Fruit fly (Drosophila melanogaster) whole organism, prepupa: Measurements from ENCODE around the gene CG32267.

Experiments used
- Blimp-1 ChIP-seq: fragments of 200-800 bp; sonication (Bioruptor generic); optimal IDR thresholded peaks from 3 replicates; lab custom pipeline; 2017; ENCODE audit warnings: missing biosample characterization, missing genetic modification characterization, mild to moderate bottlenecking, moderate library complexity, missing genetic modification reagents
- CG10631 ChIP-seq: fragments of 200-800 bp; sonication (Bioruptor generic); optimal IDR thresholded peaks from 2 replicates; lab custom pipeline; 2016; ENCODE audit warnings: missing biosample characterization, missing genetic modification characterization
- CG11902 ChIP-seq: fragments of 200-800 bp; sonication (Bioruptor generic); optimal IDR thresholded peaks from 3 replicates; lab custom pipeline; 2016; ENCODE audit warnings: missing biosample characterization, missing genetic modification characterization
- CG3032 ChIP-seq: fragments of 200-800 bp; optimal IDR thresholded peaks from 2 replicates; lab custom pipeline; 2019; ENCODE audit warnings: missing biosample characterization, mild to moderate bottlenecking, missing genetic modification characterization, moderate library complexity
- CG31627 ChIP-seq: fragments of 200-800 bp; sonication (Bioruptor generic); optimal IDR thresholded peaks from 3 replicates; lab custom pipeline; 2016; ENCODE audit warnings: missing biosample characterization, missing genetic modification characterization
- CG32006 ChIP-seq: fragments of 200-800 bp; sonication (Bioruptor generic); optimal IDR thresholded peaks from 3 replicates; lab custom pipeline; 2017; ENCODE audit warnings: missing biosample characterization, mild to moderate bottlenecking, missing genetic modification characterization
- CG3919 ChIP-seq: fragments of 200-800 bp; sonication (Bioruptor generic); optimal IDR thresholded peaks from 3 replicates; lab custom pipeline; 2016; ENCODE audit warnings: missing biosample characterization, missing genetic modification characterization
- CG6163 ChIP-seq: fragments of 200-800 bp; sonication (Bioruptor generic); IDR thresholded peaks from 3 replicates; pipeline ENCODE4 v1.3.6; 2022; ENCODE audit warnings: missing biosample characterization, missing genetic modification characterization
- CG6276 ChIP-seq: fragments of 200-800 bp; sonication (Bioruptor generic); optimal IDR thresholded peaks from 2 replicates; lab custom pipeline; 2017; ENCODE audit warnings: missing biosample characterization, mild to moderate bottlenecking, missing genetic modification characterization
- CG6792 ChIP-seq: fragments of 200-800 bp; sonication (Bioruptor generic); optimal IDR thresholded peaks from 3 replicates; lab custom pipeline; 2016; ENCODE audit warnings: missing biosample characterization, missing genetic modification characterization
- CG6808 ChIP-seq: fragments of 200-800 bp; sonication (Bioruptor generic); optimal IDR thresholded peaks from 3 replicates; lab custom pipeline; 2017; ENCODE audit warnings: missing biosample characterization, missing genetic modification characterization, mild to moderate bottlenecking, moderate library complexity, missing genetic modification reagents
- CG7368 ChIP-seq: fragments of 200-800 bp; sonication (Bioruptor generic); optimal IDR thresholded peaks from 3 replicates; lab custom pipeline; 2016; ENCODE audit warnings: missing biosample characterization, missing genetic modification characterization
- CG8119 ChIP-seq: fragments of 200-800 bp; sonication (Bioruptor generic); IDR thresholded peaks from 3 replicates; pipeline ENCODE4 v1.3.6; 2022; ENCODE audit warnings: missing biosample characterization, missing genetic modification characterization
- CG8319 ChIP-seq: fragments of 200-800 bp; sonication (Bioruptor generic); optimal IDR thresholded peaks from 3 replicates; lab custom pipeline; 2016; ENCODE audit warnings: missing biosample characterization, missing genetic modification characterization
- CG9139 ChIP-seq: fragments of 200-800 bp; sonication (Bioruptor generic); optimal IDR thresholded peaks from 3 replicates; lab custom pipeline; 2017; ENCODE audit warnings: missing biosample characterization, mild to moderate bottlenecking, missing genetic modification characterization
- Eip75B ChIP-seq: fragments of 200-800 bp; sonication (Bioruptor generic); optimal IDR thresholded peaks from 3 replicates; lab custom pipeline; 2016; ENCODE audit warnings: missing biosample characterization, missing genetic modification characterization
- Eip93F ChIP-seq: fragments of 200-800 bp; sonication (Bioruptor generic); optimal IDR thresholded peaks from 2 replicates; lab custom pipeline; 2016; ENCODE audit warnings: missing biosample characterization, mild to moderate bottlenecking, missing genetic modification characterization
- Ets21C ChIP-seq: fragments of 200-800 bp; sonication (Bioruptor generic); optimal IDR thresholded peaks from 3 replicates; lab custom pipeline; 2016; ENCODE audit warnings: missing biosample characterization, missing genetic modification characterization
- Gug ChIP-seq: fragments of 200-800 bp; sonication (Bioruptor generic); IDR thresholded peaks from 2 replicates; pipeline ENCODE4 v1.3.6; 2022; ENCODE audit warnings: missing biosample characterization, missing genetic modification characterization
- Hr38 ChIP-seq: sonication (Bioruptor generic); optimal IDR thresholded peaks from 2 replicates; lab custom pipeline; 2016; ENCODE audit warnings: missing biosample characterization, missing genetic modification characterization
- Hr39 ChIP-seq: fragments of 200-800 bp; sonication (Bioruptor generic); optimal IDR thresholded peaks from 2 replicates; lab custom pipeline; 2016; ENCODE audit warnings: missing biosample characterization, missing genetic modification characterization
- Hr4 ChIP-seq: fragments of 200-800 bp; sonication (Bioruptor generic); optimal IDR thresholded peaks from 3 replicates; lab custom pipeline; 2016; ENCODE audit warnings: missing biosample characterization, missing genetic modification characterization
- Lpt ChIP-seq: fragments of 200-800 bp; sonication (Bioruptor generic); optimal IDR thresholded peaks from 3 replicates; lab custom pipeline; 2016; ENCODE audit warnings: missing biosample characterization, missing genetic modification characterization
- Met ChIP-seq: fragments of 200-800 bp; sonication (Bioruptor generic); optimal IDR thresholded peaks from 3 replicates; lab custom pipeline; 2016; ENCODE audit warnings: missing biosample characterization, missing genetic modification characterization
- OdsH ChIP-seq: fragments of 200-800 bp; sonication (Bioruptor generic); optimal IDR thresholded peaks from 3 replicates; lab custom pipeline; 2016; ENCODE audit warnings: missing biosample characterization, missing genetic modification characterization
- Smox ChIP-seq: fragments of 200-800 bp; sonication (Bioruptor generic); optimal IDR thresholded peaks from 3 replicates; lab custom pipeline; 2016; ENCODE audit warnings: missing biosample characterization, missing genetic modification characterization
- Sox102F ChIP-seq: fragments of 200-800 bp; sonication (Bioruptor generic); optimal IDR thresholded peaks from 2 replicates; lab custom pipeline; 2016; ENCODE audit warnings: missing biosample characterization, mild to moderate bottlenecking, missing genetic modification characterization
- acj6 ChIP-seq: fragments of 200-800 bp; sonication (Bioruptor generic); optimal IDR thresholded peaks from 3 replicates; lab custom pipeline; 2016; ENCODE audit warnings: missing biosample characterization, missing genetic modification characterization
- cyc ChIP-seq: fragments of 200-800 bp; sonication (Bioruptor generic); optimal IDR thresholded peaks from 3 replicates; lab custom pipeline; 2016; ENCODE audit warnings: missing biosample characterization, missing genetic modification characterization
- dac ChIP-seq: fragments of 200-800 bp; sonication (Bioruptor generic); optimal IDR thresholded peaks from 2 replicates; lab custom pipeline; 2017; ENCODE audit warnings: missing biosample characterization, mild to moderate bottlenecking, missing genetic modification characterization
- dsx ChIP-seq: fragments of 200-800 bp; optimal IDR thresholded peaks from 3 replicates; lab custom pipeline; 2019; ENCODE audit warnings: missing biosample characterization, mild to moderate bottlenecking, missing genetic modification characterization, moderate library complexity; ENCODE audit not compliant: poor library complexity, severe bottlenecking
- fd59A ChIP-seq: fragments of 200-800 bp; sonication (Bioruptor generic); optimal IDR thresholded peaks from 2 replicates; lab custom pipeline; 2017; ENCODE audit warnings: missing biosample characterization, mild to moderate bottlenecking, missing genetic modification characterization, missing genetic modification reagents
- fd85E ChIP-seq: fragments of 200-800 bp; sonication (Bioruptor generic); optimal IDR thresholded peaks from 3 replicates; lab custom pipeline; 2016; ENCODE audit warnings: missing biosample characterization, missing genetic modification characterization
- fkh ChIP-seq: fragments of 200-800 bp; sonication (Bioruptor generic); optimal IDR thresholded peaks from 3 replicates; lab custom pipeline; 2017; ENCODE audit warnings: missing biosample characterization, mild to moderate bottlenecking, missing genetic modification characterization, moderate library complexity
- lz ChIP-seq: fragments of 200-800 bp; sonication (Bioruptor generic); optimal IDR thresholded peaks from 3 replicates; lab custom pipeline; 2016; ENCODE audit warnings: missing biosample characterization, missing genetic modification characterization
- net ChIP-seq: fragments of 200-800 bp; sonication (Bioruptor generic); optimal IDR thresholded peaks from 3 replicates; lab custom pipeline; 2016; ENCODE audit warnings: missing biosample characterization, missing genetic modification characterization
- pdm3 ChIP-seq: fragments of 200-800 bp; sonication (Bioruptor generic); optimal IDR thresholded peaks from 3 replicates; lab custom pipeline; 2016; ENCODE audit warnings: missing biosample characterization, missing genetic modification characterization
- spab ChIP-seq: fragments of 200-800 bp; sonication (Bioruptor generic); optimal IDR thresholded peaks from 2 replicates; lab custom pipeline; 2017; ENCODE audit warnings: missing biosample characterization, mild to moderate bottlenecking, missing genetic modification characterization, missing genetic modification reagents
- svp ChIP-seq: fragments of 200-800 bp; sonication (Bioruptor generic); peaks from one replicate; lab custom pipeline; 2016; ENCODE audit warnings: missing biosample characterization, missing genetic modification characterization
- vri ChIP-seq: fragments of 200-800 bp; sonication (Bioruptor generic); optimal IDR thresholded peaks from 3 replicates; lab custom pipeline; 2016; ENCODE audit warnings: missing biosample characterization, mild to moderate bottlenecking, missing genetic modification characterization

CG32267 gene

DNA sequence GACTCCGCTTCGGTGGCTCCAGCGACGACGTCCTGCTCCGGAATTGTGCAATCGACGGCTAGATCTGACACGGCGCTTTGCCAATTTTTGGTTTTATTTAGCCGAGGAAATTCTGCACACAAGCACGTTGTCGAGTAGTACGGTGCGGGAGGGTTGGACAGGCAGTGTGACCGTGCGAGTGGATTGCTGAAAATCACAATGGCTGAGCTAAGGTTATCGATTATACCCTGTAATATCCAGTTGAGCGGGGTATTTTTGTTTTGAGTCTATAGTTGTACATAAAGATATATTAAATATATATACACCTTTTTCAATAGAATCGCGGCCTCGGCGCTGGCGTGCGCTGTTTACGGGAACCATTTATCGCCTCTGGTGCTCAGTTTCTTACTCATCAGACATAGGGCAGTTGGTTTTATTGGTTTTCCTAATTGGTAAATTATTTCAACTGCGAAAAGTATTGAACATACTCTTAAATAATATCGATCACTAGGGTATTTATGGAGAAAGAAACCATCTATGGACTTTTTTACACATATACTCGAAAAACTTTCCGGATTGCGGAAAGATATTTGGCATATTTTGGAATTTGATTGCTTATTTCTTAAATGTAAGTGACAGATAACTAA is 11.4 kb downstream of the CG32267 start, which contains the start of gene eIF5B (continued):
- TF ChIP-seq dsx (GFP tag; lab: Kevin White, UChicago) (peak; percentile 76), fkh (GFP tag; lab: Kevin White, UChicago) (no peak), CG6808 (no peak), Gug (GFP tag; lab: Robert Waterston, UW) (peak; percentile 78), Met (GFP tag; lab: Kevin White, UChicago) (peak; percentile 82), CG31627 (peak; percentile 78), acj6 (peak; percentile 86), CG10631 (GFP tag; lab: Kevin White, UChicago) (peak; percentile 78), CG6276 (peak; percentile 51), Lpt (peak; percentile 67), Hr38 (GFP tag; lab: Kevin White, UChicago) (no peak), CG8119 (GFP tag; lab: Robert Waterston, UW) (peak; percentile 83), CG6163 (GFP tag; lab: Robert Waterston, UW) (peak; percentile 84), dac (GFP tag; lab: Kevin White, UChicago) (peak; percentile 58), Hr39 (peak; percentile 83), cyc (peak; percentile 71), CG8319 (GFP tag; lab: Kevin White, UChicago) (peak; percentile 59), CG6792 (GFP tag; lab: Kevin White, UChicago) (peak; percentile 77), Blimp-1 (GFP tag; lab: Kevin White, UChicago) (no peak), pdm3 (GFP tag; lab: Kevin White, UChicago) (peak; percentile 83), CG32006 (GFP tag; lab: Kevin White, UChicago) (peak; percentile 89), Hr4 (GFP tag; lab: Kevin White, UChicago) (peak; percentile 84), spab (GFP tag; lab: Kevin White, UChicago) (peak; percentile 49), CG7368 (GFP tag; lab: Kevin White, UChicago) (peak; percentile 34), svp (GFP tag; lab: Kevin White, UChicago) (no peak), lz (peak; percentile 79), fd59A (GFP tag; lab: Kevin White, UChicago) (peak; percentile 74), Sox102F (peak; percentile 80), Smox (GFP tag; lab: Kevin White, UChicago) (peak; percentile 78), CG3919 (GFP tag; lab: Kevin White, UChicago) (peak; percentile 76), Ets21C (peak; percentile 62), CG3032 (tag; lab: Kevin White, UChicago) (peak; percentile 76), CG11902 (GFP tag; lab: Kevin White, UChicago) (peak; percentile 74), Eip93F (GFP tag; lab: Kevin White, UChicago) (peak; percentile 6), net (GFP tag; lab: Kevin White, UChicago) (peak; percentile 82), CG9139 (GFP tag; lab: Kevin White, UChicago) (no peak), OdsH (GFP tag; lab: Kevin White, UChicago) (peak; percentile 86), vri (GFP tag; lab: Kevin White, UChicago) (no peak), fd85E (no peak), Eip75B (peak; percentile 67)

DNA sequence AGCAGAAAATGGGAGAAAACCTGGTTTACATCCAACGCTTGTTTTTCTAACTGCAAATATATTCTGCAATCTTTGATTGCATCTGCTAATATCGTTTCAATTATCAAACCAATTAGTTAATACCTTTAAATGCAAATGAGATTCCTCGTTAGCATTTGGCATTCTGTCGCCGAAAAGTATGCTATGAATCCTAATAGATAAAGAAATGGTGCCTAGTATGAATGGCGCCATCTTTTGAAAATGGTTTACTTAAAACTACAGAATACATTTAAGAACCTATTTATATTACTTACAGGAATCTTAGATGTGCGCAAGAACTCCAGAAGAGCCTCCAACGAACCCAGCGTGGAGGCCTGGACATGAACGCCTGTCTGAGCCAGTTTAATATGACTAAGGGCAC is 15.0 kb downstream of the CG32267 start:
- no peak for TF ChIP-seq Blimp-1 (GFP tag; lab: Kevin White, UChicago)
- TF ChIP-seq CG6808: peak; percentile 52
- TF ChIP-seq CG9139 (GFP tag; lab: Kevin White, UChicago): no peak
